Fruit fly (Drosophila melanogaster) whole organism, embryonic: ENCODE results near the gene CG14237.

ENCODE experiments used
- Ada2b ChIP-seq: fragments of 200-800 bp; sonication (Bioruptor generic); IDR thresholded peaks from 2 replicates; pipeline ENCODE4 v1.3.6; 2022; ENCODE audit warnings: missing biosample characterization, missing genetic modification characterization
- Atf-2 ChIP-seq: fragments of 200-800 bp; sonication (Bioruptor generic); optimal IDR thresholded peaks from 2 replicates; lab custom pipeline; 2016; ENCODE audit warnings: missing biosample characterization, missing genetic modification characterization
- Awh ChIP-seq: fragments of 200-800 bp; sonication (Bioruptor generic); IDR thresholded peaks from 2 replicates; pipeline ENCODE4, ENCODE4 v1.3.6; 2022; ENCODE audit warnings: missing biosample characterization, missing genetic modification characterization
- Bgb ChIP-seq: fragments of 200-800 bp; sonication (Bioruptor generic); IDR thresholded peaks from 2 replicates; pipeline ENCODE4 v1.3.6; 2022; ENCODE audit warnings: missing biosample characterization, missing genetic modification characterization; ENCODE audit not compliant: partially characterized antibody
- CG10565 ChIP-seq: fragments of 200-800 bp; sonication (Bioruptor generic); optimal IDR thresholded peaks from 3 replicates; lab custom pipeline; 2016; ENCODE audit warnings: missing biosample characterization, mild to moderate bottlenecking, missing genetic modification characterization
- CG11398 ChIP-seq: fragments of 200-800 bp; sonication (Bioruptor generic); optimal IDR thresholded peaks from 2 replicates; lab custom pipeline; 2016; ENCODE audit warnings: missing biosample characterization, missing genetic modification characterization
- CG12155 ChIP-seq: fragments of 200-800 bp; sonication (Bioruptor generic); optimal IDR thresholded peaks from 3 replicates; lab custom pipeline; 2016; ENCODE audit warnings: missing biosample characterization, missing genetic modification characterization
- CG12391 ChIP-seq: fragments of 200-800 bp; sonication (Bioruptor generic); optimal IDR thresholded peaks from 3 replicates; lab custom pipeline; 2018; ENCODE audit warnings: missing biosample characterization, mild to moderate bottlenecking, missing genetic modification characterization, moderate library complexity
- CG13424 ChIP-seq: fragments of 200-800 bp; sonication (Bioruptor generic); optimal IDR thresholded peaks from 2 replicates; lab custom pipeline; 2019; ENCODE audit warnings: missing biosample characterization, mild to moderate bottlenecking, missing genetic modification characterization, moderate library complexity
- CG15011 ChIP-seq: fragments of 200-800 bp; sonication (Bioruptor generic); optimal IDR thresholded peaks from 3 replicates; lab custom pipeline; 2018; ENCODE audit warnings: missing biosample characterization, mild to moderate bottlenecking, missing genetic modification characterization
- CG17829 ChIP-seq: fragments of 200-800 bp; optimal IDR thresholded peaks from 2 replicates; lab custom pipeline; 2019; ENCODE audit warnings: missing biosample characterization, mild to moderate bottlenecking, missing genetic modification characterization, moderate library complexity
- CG1832 ChIP-seq: fragments of 200-800 bp; sonication (Bioruptor generic); optimal IDR thresholded peaks from 2 replicates; lab custom pipeline; 2017; ENCODE audit warnings: missing biosample characterization, mild to moderate bottlenecking, missing genetic modification characterization, inconsistent platforms
- CG30403 ChIP-seq: fragments of 200-800 bp; sonication (Bioruptor generic); optimal IDR thresholded peaks from 3 replicates; lab custom pipeline; 2016; ENCODE audit warnings: missing biosample characterization, missing genetic modification characterization
- CG3838 ChIP-seq: fragments of 200-800 bp; sonication (Bioruptor generic); optimal IDR thresholded peaks from 3 replicates; lab custom pipeline; 2016; ENCODE audit warnings: missing biosample characterization, missing genetic modification characterization
- CG42726 ChIP-seq: fragments of 200-800 bp; sonication (Bioruptor generic); IDR thresholded peaks from 2 replicates; pipeline ENCODE4 v1.3.6; 2022; ENCODE audit warnings: missing biosample characterization, missing genetic modification characterization; ENCODE audit not compliant: partially characterized antibody
- CG43689 ChIP-seq: fragments of 200-800 bp; sonication (Bioruptor generic); IDR thresholded peaks from 2 replicates; pipeline ENCODE4 v1.3.6; 2022; ENCODE audit warnings: missing biosample characterization, missing genetic modification characterization
- CG5180 ChIP-seq: fragments of 200-800 bp; sonication (Bioruptor generic); optimal IDR thresholded peaks from 3 replicates; lab custom pipeline; 2017; ENCODE audit warnings: missing biosample characterization, missing genetic modification characterization, mild to moderate bottlenecking, moderate library complexity, missing genetic modification reagents
- CG5245 ChIP-seq: fragments of 200-800 bp; sonication (Bioruptor generic); optimal IDR thresholded peaks from 3 replicates; lab custom pipeline; 2016; ENCODE audit warnings: missing biosample characterization, missing genetic modification characterization
- CG6272 ChIP-seq: fragments of 200-800 bp; sonication (Bioruptor generic); IDR thresholded peaks from 2 replicates; pipeline ENCODE4 v1.3.6; 2022; ENCODE audit warnings: missing biosample characterization, missing genetic modification characterization
- CG6683 ChIP-seq: fragments of 200-800 bp; sonication (Bioruptor generic); optimal IDR thresholded peaks from 2 replicates; lab custom pipeline; 2017; ENCODE audit warnings: missing biosample characterization, mild to moderate bottlenecking, missing genetic modification characterization, missing genetic modification reagents
- CG7987 ChIP-seq: fragments of 200-800 bp; sonication (Bioruptor generic); optimal IDR thresholded peaks from 2 replicates; lab custom pipeline; 2018; ENCODE audit warnings: missing biosample characterization, mild to moderate bottlenecking, missing genetic modification characterization, moderate library complexity
- CG8359 ChIP-seq: fragments of 200-800 bp; sonication (Bioruptor generic); optimal IDR thresholded peaks from 2 replicates; lab custom pipeline; 2017; ENCODE audit warnings: missing biosample characterization, mild to moderate bottlenecking, missing genetic modification characterization, borderline replicate concordance
- D19B ChIP-seq: fragments of 200-800 bp; sonication (Bioruptor generic); optimal IDR thresholded peaks from 2 replicates; lab custom pipeline; 2017; ENCODE audit warnings: missing biosample characterization, mild to moderate bottlenecking, missing genetic modification characterization
- ERR ChIP-seq: fragments of 200-800 bp; sonication (Bioruptor generic); optimal IDR thresholded peaks from 2 replicates; lab custom pipeline; 2016; ENCODE audit warnings: missing biosample characterization, missing genetic modification characterization
- Gug ChIP-seq: fragments of 200-800 bp; sonication (Bioruptor generic); IDR thresholded peaks from 4 replicates; pipeline ENCODE4 v1.3.6; 2022; ENCODE audit warnings: missing biosample characterization, missing genetic modification characterization
- HmgD ChIP-seq: fragments of 200-800 bp; sonication (Bioruptor generic); optimal IDR thresholded peaks from 3 replicates; lab custom pipeline; 2016; ENCODE audit warnings: missing biosample characterization, missing genetic modification characterization
- Hsf ChIP-seq: fragments of 200-800 bp; sonication (Bioruptor generic); optimal IDR thresholded peaks from 3 replicates; lab custom pipeline; 2016; ENCODE audit warnings: missing biosample characterization, missing genetic modification characterization
- Lhr ChIP-seq: fragments of 200-800 bp; sonication (Bioruptor generic); optimal IDR thresholded peaks from 3 replicates; lab custom pipeline; 2017; ENCODE audit warnings: mild to moderate bottlenecking, missing biosample characterization, missing genetic modification reagents, missing genetic modification characterization
- Meics ChIP-seq: fragments of 200-800 bp; sonication (Bioruptor generic); optimal IDR thresholded peaks from 2 replicates; lab custom pipeline; 2017; ENCODE audit warnings: missing biosample characterization, mild to moderate bottlenecking, missing genetic modification characterization
- NFAT ChIP-seq: fragments of 200-800 bp; sonication (Bioruptor generic); IDR thresholded peaks from 2 replicates; pipeline ENCODE4 v1.3.6; 2022; ENCODE audit warnings: missing biosample characterization, missing genetic modification characterization
- Side ChIP-seq: fragments of 200-800 bp; sonication (Bioruptor generic); optimal IDR thresholded peaks from 2 replicates; lab custom pipeline; 2016; ENCODE audit warnings: missing biosample characterization, missing genetic modification characterization
- Vsx1 ChIP-seq: fragments of 200-800 bp; sonication (Bioruptor generic); optimal IDR thresholded peaks from 2 replicates; lab custom pipeline; 2017; ENCODE audit warnings: missing biosample characterization, mild to moderate bottlenecking, missing genetic modification characterization, missing genetic modification reagents
- aop ChIP-seq: fragments of 200-800 bp; sonication (Bioruptor generic); IDR thresholded peaks from 2 replicates; pipeline ENCODE4 v1.3.6; 2022; ENCODE audit warnings: missing biosample characterization, missing genetic modification characterization
- az2 ChIP-seq: fragments of 200-800 bp; sonication (Bioruptor generic); optimal IDR thresholded peaks from 3 replicates; lab custom pipeline; 2016; ENCODE audit warnings: missing biosample characterization, missing genetic modification characterization
- dysf ChIP-seq: fragments of 200-800 bp; sonication (Bioruptor generic); IDR thresholded peaks from 3 replicates; pipeline ENCODE4 v1.3.6; 2022; ENCODE audit warnings: missing biosample characterization, missing genetic modification characterization
- esg ChIP-seq: fragments of 200-800 bp; sonication (Bioruptor generic); conservative IDR thresholded peaks from 2 replicates; pipeline ENCODE4 v1.3.6; 2022; ENCODE audit warnings: missing biosample characterization, missing genetic modification characterization
- fd96Cb ChIP-seq: fragments of 200-800 bp; sonication (Bioruptor generic); optimal IDR thresholded peaks from 2 replicates; lab custom pipeline; 2018; ENCODE audit warnings: missing biosample characterization, mild to moderate bottlenecking, missing genetic modification characterization, moderate library complexity
- ham ChIP-seq: fragments of 200-800 bp; sonication (Bioruptor generic); IDR thresholded peaks from 2 replicates; pipeline ENCODE4 v1.3.6; 2022; ENCODE audit warnings: missing biosample characterization, missing genetic modification characterization
- insv ChIP-seq, 2 experiments: fragments of 200-800 bp; sonication (Bioruptor generic); optimal IDR thresholded peaks; 3 replicates each; lab custom pipeline; 2016 to 2018; ENCODE audit warnings: missing biosample characterization in 2 of 2, missing genetic modification characterization in 2 of 2
- jigr1 ChIP-seq: fragments of 200-800 bp; sonication (Bioruptor generic); IDR thresholded peaks from 3 replicates; pipeline ENCODE4 v1.3.6; 2022; ENCODE audit warnings: missing biosample characterization, missing genetic modification characterization
- lbe ChIP-seq: fragments of 200-800 bp; sonication (Bioruptor generic); optimal IDR thresholded peaks from 2 replicates; lab custom pipeline; 2016; ENCODE audit warnings: missing biosample characterization, mild to moderate bottlenecking, missing genetic modification characterization
- org-1 ChIP-seq: fragments of 200-800 bp; sonication (Bioruptor generic); optimal IDR thresholded peaks from 2 replicates; lab custom pipeline; 2017; ENCODE audit warnings: missing biosample characterization, missing genetic modification characterization
- pan ChIP-seq, 4 experiments: fragments of >200 bp in 3 of 4; fragments of 200-800 bp in 1 of 4; sonication (Bioruptor generic) in 1 of 4; optimal IDR thresholded peaks in 3 of 4; IDR thresholded peaks in 1 of 4; 2 replicates each; pipeline versions ENCODE4 v1.3.6 to Lab custom; 2017 to 2022; ENCODE audit warnings: missing biosample characterization in 2 of 4, missing genetic modification characterization in 2 of 4, mixed read lengths in 1 of 4
- peb ChIP-seq: fragments of 200-800 bp; sonication (Bioruptor generic); IDR thresholded peaks from 2 replicates; pipeline ENCODE4 v1.3.6; 2022; ENCODE audit warnings: missing biosample characterization, missing genetic modification characterization
- phol ChIP-seq: fragments of 200-800 bp; sonication (Bioruptor generic); optimal IDR thresholded peaks from 3 replicates; lab custom pipeline; 2018; ENCODE audit warnings: missing biosample characterization, mild to moderate bottlenecking, missing genetic modification characterization, moderate library complexity
- prd ChIP-seq, 3 experiments: fragments of >200 bp in 2 of 3; fragments of 200-800 bp in 1 of 3; sonication (Bioruptor generic) in 1 of 3; optimal IDR thresholded peaks in 2 of 3; IDR thresholded peaks in 1 of 3; 2 replicates in 2 of 3; 3 replicates in 1 of 3; pipeline versions ENCODE4 v1.3.6 to Lab custom; 2017 to 2022; ENCODE audit warnings: missing biosample characterization in 1 of 3, missing genetic modification characterization in 1 of 3
- salm ChIP-seq: fragments of 200-800 bp; sonication (Bioruptor generic); optimal IDR thresholded peaks from 2 replicates; lab custom pipeline; 2018; ENCODE audit warnings: missing biosample characterization, mild to moderate bottlenecking, missing genetic modification characterization
- tup ChIP-seq: fragments of 200-800 bp; sonication (Bioruptor generic); optimal IDR thresholded peaks from 2 replicates; lab custom pipeline; 2016; ENCODE audit warnings: missing biosample characterization, mild to moderate bottlenecking, missing genetic modification characterization, moderate library complexity
- wdn ChIP-seq: fragments of 200-800 bp; sonication (Bioruptor generic); IDR thresholded peaks from 2 replicates; pipeline ENCODE4 v1.3.6; 2022; ENCODE audit warnings: missing biosample characterization, missing genetic modification characterization

The CG14237 gene

DNA sequence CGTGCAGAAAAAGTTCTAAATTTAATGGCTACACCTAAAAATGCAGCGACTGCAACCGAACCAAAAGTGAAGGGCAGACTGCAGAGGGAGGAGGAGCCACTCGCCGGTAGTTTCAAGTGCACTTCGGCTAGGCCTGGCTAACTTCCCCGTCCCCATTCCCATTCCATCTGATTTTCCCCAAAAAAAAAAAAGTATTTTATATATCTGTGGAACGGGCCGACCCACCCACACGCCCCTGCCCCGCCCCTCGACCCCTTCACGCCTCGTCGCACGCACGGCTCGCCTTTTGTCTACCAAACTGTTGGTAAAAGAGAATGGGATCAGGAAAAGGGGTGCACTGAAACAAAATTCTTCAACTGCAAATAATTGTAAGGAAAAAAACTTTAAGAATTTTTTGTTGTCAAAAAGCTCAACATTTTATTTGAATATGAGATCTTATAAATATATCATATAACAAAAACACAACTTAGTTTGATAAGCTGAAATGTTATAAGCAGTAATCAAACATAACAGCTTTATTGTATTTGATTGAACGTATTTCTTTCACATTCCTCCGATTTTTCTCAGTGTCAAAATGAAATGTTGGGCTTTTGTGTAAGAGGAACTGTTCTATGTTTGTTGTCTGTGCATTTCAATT is 12.7 kb upstream of the CG14237 start (continued):
- TF ChIP-seq CG15011 (GFP tag; lab: Kevin White, UChicago) (peak; percentile 25), Awh (GFP tag; lab: Robert Waterston, UW) (no peak), CG8359 (GFP tag; lab: Kevin White, UChicago) (peak; percentile 40), fd96Cb (peak; percentile 83), CG12155 (GFP tag; lab: Kevin White, UChicago) (no peak), prd (optimal IDR thresholded peaks at IDR 0.05; lab: Kevin White, UChicago) (no peak), prd (GFP tag; IDR thresholded peaks at IDR 0.05; lab: Robert Waterston, UW) (peak; percentile 53; the same call in 1 of the 3 replicates), CG30403 (GFP tag; lab: Kevin White, UChicago) (peak; percentile 75), CG6683 (GFP tag; lab: Kevin White, UChicago) (no peak), salm (tag; lab: Kevin White, UChicago) (no peak), lbe (no peak), insv (GFP tag; optimal IDR thresholded peaks at IDR 0.05; lab: Kevin White, UChicago) (no peak), NFAT (GFP tag; lab: Robert Waterston, UW) (no peak), Vsx1 (GFP tag; lab: Kevin White, UChicago) (no peak), CG42726 (no peak), Ada2b (GFP tag; lab: Robert Waterston, UW) (peak; percentile 27; the same call in 1 of the 2 replicates), CG6272 (GFP tag; lab: Robert Waterston, UW) (no peak), CG12391 (no peak), phol (tag; lab: Kevin White, UChicago) (peak; percentile 87), Meics (GFP tag; lab: Kevin White, UChicago) (peak; percentile 59), Atf-2 (GFP tag; lab: Kevin White, UChicago) (no peak), az2 (peak; percentile 42), CG11398 (GFP tag; lab: Kevin White, UChicago) (no peak), CG7987 (no peak), esg (no peak), peb (GFP tag; lab: Robert Waterston, UW) (no peak), Gug (GFP tag; lab: Robert Waterston, UW) (no peak), Lhr (GFP tag; lab: Kevin White, UChicago) (no peak), CG1832 (no peak), pan (optimal IDR thresholded peaks at IDR 0.05; lab: Kevin White, UChicago) (no peak), pan (GFP tag; optimal IDR thresholded peaks at IDR 0.05 in 1 of 2, IDR thresholded peaks at IDR 0.05 in 1 of 2) (peak in 1 of 2 experiments; percentile 72), CG5245 (GFP tag; lab: Kevin White, UChicago) (peak; percentile 29), org-1 (peak; percentile 46), ERR (GFP tag; lab: Kevin White, UChicago) (no peak), wdn (GFP tag; lab: Robert Waterston, UW) (no peak), CG17829 (tag; lab: Kevin White, UChicago) (peak; percentile 69), Bgb (GFP tag; lab: Robert Waterston, UW) (no peak), CG5180 (peak; percentile 32), CG10565 (no peak), Side (no peak), dysf (GFP tag; lab: Robert Waterston, UW) (peak; percentile 68), tup (GFP tag; lab: Kevin White, UChicago) (no peak), D19B (no peak), Hsf (GFP tag; lab: Kevin White, UChicago) (no peak), CG3838 (no peak), ham (GFP tag; lab: Robert Waterston, UW) (no peak), CG43689 (GFP tag; lab: Robert Waterston, UW) (no peak), aop (GFP tag; lab: Robert Waterston, UW) (no peak), HmgD (GFP tag; lab: Kevin White, UChicago) (no peak), CG13424 (tag; lab: Kevin White, UChicago) (peak; percentile 53), jigr1 (GFP tag; lab: Robert Waterston, UW) (no peak)
